Fruit fly (Drosophila melanogaster): ENCODE measurements around the gene Phs.

DNA sequence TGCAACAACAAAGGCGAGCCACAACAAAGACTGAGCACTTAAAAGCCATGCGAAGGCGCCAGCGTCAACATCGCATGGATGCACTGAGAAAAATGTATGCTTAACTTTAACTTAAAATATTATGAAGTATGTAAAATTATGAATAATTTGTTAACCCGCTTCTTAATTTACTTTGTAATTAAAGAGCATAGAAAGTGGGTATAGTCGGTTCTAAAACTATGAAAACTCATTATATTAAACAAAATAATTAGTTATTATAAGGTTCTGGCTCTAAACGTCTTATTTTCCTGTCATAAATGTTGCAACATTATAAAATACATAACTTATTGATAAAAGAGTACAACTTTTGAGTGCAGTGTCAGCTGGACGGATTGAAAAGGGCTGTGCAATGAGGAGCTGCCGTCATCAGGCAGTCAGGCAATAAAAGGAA is 21.9 kb downstream of the Phs start:
- TF ChIP-seq CG8478 (optimal IDR thresholded peaks at IDR 0.05) (no peak), CTCF (optimal IDR thresholded peaks at IDR 0.05) (no peak)
